Fruit fly (Drosophila melanogaster): ENCODE measurements around the gene Chrac-16.

DNA sequence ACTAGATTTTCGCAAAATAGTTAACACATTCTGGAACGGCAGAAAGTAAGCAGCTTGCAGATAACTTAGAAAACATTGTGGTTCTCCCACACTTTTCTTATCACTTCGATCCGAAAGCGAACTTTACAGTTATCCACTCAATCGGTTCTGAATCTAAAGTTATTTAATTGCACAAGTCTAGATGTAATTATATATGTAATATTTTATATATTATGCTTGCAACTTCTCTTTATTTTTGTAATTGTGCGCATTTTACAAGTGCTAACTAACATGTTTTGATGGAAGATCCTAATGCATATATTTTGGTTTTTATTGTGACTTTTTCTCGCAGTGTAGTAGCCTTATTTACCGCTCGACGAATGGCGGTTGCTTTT lies 13.4 kb downstream of the Chrac-16 start:
- no peak for TF ChIP-seq CG8478 (optimal IDR thresholded peaks at IDR 0.05)
- no peak for TF ChIP-seq CTCF (optimal IDR thresholded peaks at IDR 0.05)

Data from S2 (cell line).